Fruit fly (Drosophila melanogaster): ENCODE results near the gene CG3748.

The CG3748 gene

DNA sequence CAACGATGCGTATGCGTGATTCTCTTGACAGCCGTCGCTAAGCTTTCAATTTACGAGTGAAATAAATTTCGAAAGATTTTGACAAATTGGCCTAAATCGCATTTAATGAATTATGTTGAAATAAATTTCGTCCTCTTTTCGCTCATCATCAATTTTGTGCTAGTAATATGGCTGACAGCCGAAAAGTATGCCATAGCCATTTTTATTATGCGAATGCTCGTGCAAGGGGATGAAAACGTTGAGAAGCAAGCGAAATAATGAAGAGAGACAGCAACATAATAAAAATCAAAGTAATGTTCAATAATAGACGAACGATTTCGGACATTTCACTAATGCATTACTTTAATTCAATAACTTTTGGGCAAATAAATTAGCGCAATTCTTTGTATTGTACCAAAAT is 43.6 kb downstream of the CG3748 start:
- TF ChIP-seq Eip78C (GFP tag), result peak; percentile 50
- TF ChIP-seq CG34406 (GFP tag; optimal IDR thresholded peaks at IDR 0.05), result no peak

- TF ChIP-seq CG6276 (GFP tag; optimal IDR thresholded peaks at IDR 0.05) (peak; percentile 60), Eip93F (GFP tag; optimal IDR thresholded peaks at IDR 0.05) (no peak), pdm3 (GFP tag; optimal IDR thresholded peaks at IDR 0.05) (peak; percentile 63), CG3919 (GFP tag; optimal IDR thresholded peaks at IDR 0.05) (peak; percentile 35), Gug (GFP tag; IDR thresholded peaks at IDR 0.05) (peak; percentile 53), fd59A (GFP tag; optimal IDR thresholded peaks at IDR 0.05) (peak; percentile 41), salr (GFP tag; optimal IDR thresholded peaks at IDR 0.05) (peak in 1 of 2 experiments; percentile 32), acj6 (GFP tag; optimal IDR thresholded peaks at IDR 0.05) (peak; percentile 69), CG11762 (GFP tag; optimal IDR thresholded peaks at IDR 0.05; ENCODE audit: insufficient read depth) (peak; percentile 43), CG15336 (GFP tag; IDR thresholded peaks at IDR 0.05) (peak; percentile 65), lz (GFP tag; optimal IDR thresholded peaks at IDR 0.05) (no peak), OdsH (GFP tag; optimal IDR thresholded peaks at IDR 0.05) (peak; percentile 53), Eip78C (GFP tag) (peak; percentile 82), CG7368 (GFP tag; optimal IDR thresholded peaks at IDR 0.05) (peak; percentile 16), svp (GFP tag) (peak; percentile 54), Hr4 (GFP tag; optimal IDR thresholded peaks at IDR 0.05) (no peak), CG3032 (tag; optimal IDR thresholded peaks at IDR 0.05) (peak; percentile 73), CG6808 (GFP tag; optimal IDR thresholded peaks at IDR 0.05) (peak; percentile 53), CG9139 (GFP tag; optimal IDR thresholded peaks at IDR 0.05) (peak; percentile 60), CG10669 (GFP tag; optimal IDR thresholded peaks at IDR 0.05) (peak; percentile 60), Sox14 (GFP tag; optimal IDR thresholded peaks at IDR 0.05) (no peak), Ets96B (tag; optimal IDR thresholded peaks at IDR 0.05) (peak; percentile 75), dsx (GFP tag; optimal IDR thresholded peaks at IDR 0.05; ENCODE audit: poor library complexity, severe bottlenecking) (peak; percentile 62), CG4318 (GFP tag; optimal IDR thresholded peaks at IDR 0.05) (peak; percentile 52), CG31627 (GFP tag; optimal IDR thresholded peaks at IDR 0.05) (no peak), spab (GFP tag; optimal IDR thresholded peaks at IDR 0.05) (peak; percentile 50), CG1621 (tag; optimal IDR thresholded peaks at IDR 0.05) (peak; percentile 22), CG6854 (GFP tag; optimal IDR thresholded peaks at IDR 0.05) (no peak), CG8119 (GFP tag; IDR thresholded peaks at IDR 0.05) (peak; percentile 57; the same call in 1 of the 3 replicates), eg (GFP tag; IDR thresholded peaks at IDR 0.05) (peak; percentile 65; the same call in 2 of the 3 replicates), CG11902 (GFP tag; optimal IDR thresholded peaks at IDR 0.05) (no peak), CG34406 (GFP tag; optimal IDR thresholded peaks at IDR 0.05) (peak; percentile 43), ss (GFP tag; optimal IDR thresholded peaks at IDR 0.05) (peak in 1 of 2 experiments; percentile 64), CG8632 (GFP tag; optimal IDR thresholded peaks at IDR 0.05) (peak; percentile 60), Smox (GFP tag; optimal IDR thresholded peaks at IDR 0.05) (no peak), CG32006 (GFP tag; optimal IDR thresholded peaks at IDR 0.05) (peak; percentile 79), dac (GFP tag; optimal IDR thresholded peaks at IDR 0.05) (no peak), net (GFP tag; optimal IDR thresholded peaks at IDR 0.05) (peak; percentile 33), CG11294 (GFP tag; IDR thresholded peaks at IDR 0.05) (peak; percentile 64), CG10631 (GFP tag; optimal IDR thresholded peaks at IDR 0.05) (peak; percentile 66), achi (GFP tag; optimal IDR thresholded peaks at IDR 0.05) (peak; percentile 49)
Observed at dm6 chr2L:9387240-9387672, 44.6 kb downstream of the CG3748 start, which contains the start of gene Aldh. Gene Aldh (plus strand): TSS chr2L:9387389.
